Fruit fly (Drosophila melanogaster): Measurements from ENCODE around the gene Oatp33Eb.

Oatp33Eb gene

dm6 chr2L:12421793-12422691, 26.2 kb upstream of the Oatp33Eb start:
- TF ChIP-seq CG8301 (tag; optimal IDR thresholded peaks at IDR 0.05) (no peak), Snoo (tag; optimal IDR thresholded peaks at IDR 0.05) (no peak), Ets98B (GFP tag; IDR thresholded peaks at IDR 0.05) (peak; percentile 33; the same call in 1 of the 2 replicates), CG14655 (GFP tag; optimal IDR thresholded peaks at IDR 0.05) (peak; percentile 2), CG10348 (GFP tag; IDR thresholded peaks at IDR 0.05) (no peak), CG32121 (GFP tag; IDR thresholded peaks at IDR 0.05) (no peak)

- no peak for TF ChIP-seq Pif1B (GFP tag; optimal IDR thresholded peaks at IDR 0.05)
- TF ChIP-seq Pif1A (GFP tag; optimal IDR thresholded peaks at IDR 0.05), result peak; percentile 3
- no peak for TF ChIP-seq CG32121 (GFP tag; IDR thresholded peaks at IDR 0.05)
- no peak for TF ChIP-seq CG8159 (tag; optimal IDR thresholded peaks at IDR 0.05)
- TF ChIP-seq CG15710 (tag; optimal IDR thresholded peaks at IDR 0.05), result no peak
- TF ChIP-seq CG17806 (tag; optimal IDR thresholded peaks at IDR 0.05), result no peak
- 0 out of 3 replicates have a peak, but pooled peaks have one; percentile 32 for TF ChIP-seq CG4496 (GFP tag; IDR thresholded peaks at IDR 0.05)
- no peak for TF ChIP-seq EcR (GFP tag; optimal IDR thresholded peaks at IDR 0.05)
- TF ChIP-seq CG14655 (GFP tag; optimal IDR thresholded peaks at IDR 0.05), result no peak
These were observed 25.0 kb upstream of the Oatp33Eb start, which contains the start of gene vir-1 for dm6 chr2L:12423106-12423836. TSS of gene vir-1 (minus strand) at chr2L:12423439.

dm6 chr2L:12424555-12424954, 23.7 kb upstream of the Oatp33Eb start, which contains the start of gene Fam92:
TSS of gene Fam92 (plus strand) at chr2L:12424904.
- TF ChIP-seq Snoo (tag; optimal IDR thresholded peaks at IDR 0.05), result peak; percentile 42
- TF ChIP-seq CG15710 (tag; optimal IDR thresholded peaks at IDR 0.05), result peak; percentile 9
- TF ChIP-seq CG8159 (tag; optimal IDR thresholded peaks at IDR 0.05), result no peak

dm6 chr2L:12427487-12428101, 20.7 kb upstream of the Oatp33Eb start, which contains the start of the genes CG5446 and Trm1:
TSS of gene CG5446 (minus strand) at chr2L:12427709.
TSS of gene Trm1 (plus strand) at chr2L:12428028.
- TF ChIP-seq CG8301 (tag; optimal IDR thresholded peaks at IDR 0.05) (peak; percentile 36), Ets98B (GFP tag; IDR thresholded peaks at IDR 0.05) (peak; percentile 58), CG15710 (tag; optimal IDR thresholded peaks at IDR 0.05) (peak; percentile 66), gl (tag; optimal IDR thresholded peaks at IDR 0.05) (no peak), CG12605 (GFP tag; IDR thresholded peaks at IDR 0.05) (no peak), CG8159 (tag; optimal IDR thresholded peaks at IDR 0.05) (peak; percentile 75), fd96Ca (GFP tag; IDR thresholded peaks at IDR 0.05) (no peak), CG34367 (tag; optimal IDR thresholded peaks at IDR 0.05) (peak; percentile 27), CG32121 (GFP tag; IDR thresholded peaks at IDR 0.05) (peak; percentile 54; the same call in 1 of the 2 replicates), EcR (GFP tag; optimal IDR thresholded peaks at IDR 0.05) (no peak), Pif1B (GFP tag; optimal IDR thresholded peaks at IDR 0.05) (peak; percentile 46), Pif1A (GFP tag; optimal IDR thresholded peaks at IDR 0.05) (peak; percentile 44), Snoo (tag; optimal IDR thresholded peaks at IDR 0.05) (peak; percentile 55), CG9948 (tag; optimal IDR thresholded peaks at IDR 0.05) (peak; percentile 64), CG17806 (tag; optimal IDR thresholded peaks at IDR 0.05) (peak; percentile 54), D1 (tag; optimal IDR thresholded peaks at IDR 0.05) (no peak)

- TF ChIP-seq CG34367 (tag; optimal IDR thresholded peaks at IDR 0.05) (no peak), CG32121 (GFP tag; IDR thresholded peaks at IDR 0.05) (no peak), Snoo (tag; optimal IDR thresholded peaks at IDR 0.05) (no peak), Pif1A (GFP tag; optimal IDR thresholded peaks at IDR 0.05) (no peak), CG17806 (tag; optimal IDR thresholded peaks at IDR 0.05) (no peak), fd96Ca (GFP tag; IDR thresholded peaks at IDR 0.05) (no peak), rn (GFP tag; IDR thresholded peaks at IDR 0.05) (no peak), CG12605 (GFP tag; IDR thresholded peaks at IDR 0.05) (no peak)
These were observed 17.5 kb upstream of the Oatp33Eb start, which contains the start of gene CG5435 for dm6 chr2L:12430792-12431191. TSS of gene CG5435 (minus strand) at chr2L:12430892.

dm6 chr2L:12433712-12434534, 14.4 kb upstream of the Oatp33Eb start, which contains the start of gene eRF3:
TSS of gene eRF3 (plus strand) at chr2L:12434452.
- no peak for TF ChIP-seq Pif1A (GFP tag; optimal IDR thresholded peaks at IDR 0.05)
- peak; percentile 56 for TF ChIP-seq CG34367 (tag; optimal IDR thresholded peaks at IDR 0.05)
- peak; percentile 64 for TF ChIP-seq CG9948 (tag; optimal IDR thresholded peaks at IDR 0.05)
- TF ChIP-seq CG13204 (GFP tag; optimal IDR thresholded peaks at IDR 0.05), result no peak
- TF ChIP-seq CG4496 (GFP tag; IDR thresholded peaks at IDR 0.05), result 0 out of 3 replicates have a peak, but pooled peaks have one; percentile 25
- TF ChIP-seq fd96Ca (GFP tag; IDR thresholded peaks at IDR 0.05), result peak; percentile 10; the same call in 2 of the 3 replicates
- TF ChIP-seq CG32121 (GFP tag; IDR thresholded peaks at IDR 0.05), result peak; percentile 56
- TF ChIP-seq gl (tag; optimal IDR thresholded peaks at IDR 0.05), result no peak
- peak; percentile 56 for TF ChIP-seq CG17806 (tag; optimal IDR thresholded peaks at IDR 0.05)
- TF ChIP-seq CG12605 (GFP tag; IDR thresholded peaks at IDR 0.05), result peak; percentile 13
- TF ChIP-seq rn (GFP tag; IDR thresholded peaks at IDR 0.05), result no peak; the same call in 1 of the 2 replicates
- TF ChIP-seq CG8159 (tag; optimal IDR thresholded peaks at IDR 0.05), result peak; percentile 78
- TF ChIP-seq D1 (tag; optimal IDR thresholded peaks at IDR 0.05), result no peak
- no peak for TF ChIP-seq CG14655 (GFP tag; optimal IDR thresholded peaks at IDR 0.05)
- peak; percentile 24; the same call in 1 of the 2 replicates for TF ChIP-seq CG10348 (GFP tag; IDR thresholded peaks at IDR 0.05)
- peak; percentile 22 for TF ChIP-seq Pif1B (GFP tag; optimal IDR thresholded peaks at IDR 0.05)
- no peak for TF ChIP-seq EcR (GFP tag; optimal IDR thresholded peaks at IDR 0.05)
- peak; percentile 46 for TF ChIP-seq Snoo (tag; optimal IDR thresholded peaks at IDR 0.05)
- peak; percentile 33 for TF ChIP-seq CG8301 (tag; optimal IDR thresholded peaks at IDR 0.05)
- TF ChIP-seq CG15710 (tag; optimal IDR thresholded peaks at IDR 0.05), result peak; percentile 73
- peak; percentile 59; the same call in 1 of the 2 replicates for TF ChIP-seq Ets98B (GFP tag; IDR thresholded peaks at IDR 0.05)

Measured in whole organism, pupa.